Fruit fly (Drosophila melanogaster): Measurements from ENCODE around the gene CG5160.

dm6 chr2L:7438505-7438904 is 40.0 kb upstream of the CG5160 start:
- TF ChIP-seq pan (optimal IDR thresholded peaks at IDR 0.05) = no peak
- no peak for TF ChIP-seq dmrt93B (GFP tag; optimal IDR thresholded peaks at IDR 0.05)
- no peak for TF ChIP-seq Vsx2 (GFP tag; optimal IDR thresholded peaks at IDR 0.05; ENCODE audit: partially characterized antibody)
- TF ChIP-seq lola (GFP tag; optimal IDR thresholded peaks at IDR 0.05) = no peak
- no peak for TF ChIP-seq CG9705 (GFP tag; optimal IDR thresholded peaks at IDR 0.05)
